Worm (Caenorhabditis elegans) whole organism, L4/young adult: ENCODE measurements around the gene C34C6.10.

ENCODE experiments used
- W03F9.2 ChIP-seq: fragments of 150-350 bp; optimal IDR thresholded peaks from 2 replicates; lab custom pipeline; 2014; ENCODE audit warnings: missing biosample characterization, missing genetic modification characterization
- dao-5 ChIP-seq: sonication (generic microtip); optimal IDR thresholded peaks from 2 replicates; lab custom pipeline; 2016; ENCODE audit warnings: missing genotype, missing genetic modification characterization, moderate library complexity, missing compliant biosample characterization
- him-1 ChIP-seq: sonication (generic microtip); optimal IDR thresholded peaks from 2 replicates; lab custom pipeline; 2016; ENCODE audit warnings: missing genotype, missing genetic modification reagents, missing genetic modification characterization, missing compliant biosample characterization

- TF ChIP-seq dao-5 (tag; lab: Kevin White, UChicago) (no peak), W03F9.2 (no peak), him-1 (no peak)
Measured at ce11 chrII:8703729-8704128, 8.0 kb upstream of the C34C6.10 start, which contains the start of gene ceh-7.
